Worm (Caenorhabditis elegans) whole organism, young adult: ENCODE results near the gene nlp-59.

Experiments
- ama-1 ChIP-seq, 3 experiments: fragments of 150-350 bp in 1 of 3; sonication (generic microtip) in 2 of 3; optimal IDR thresholded peaks; 2 replicates each; lab custom pipeline; 2014 to 2018; ENCODE audit warnings: missing biosample characterization in 2 of 3, missing genetic modification characterization in 2 of 3, missing genetic modification reagents in 2 of 3
- lin-26 ChIP-seq: fragments of 200-800 bp; sonication (Bioruptor generic); IDR thresholded peaks from 2 replicates; pipeline ENCODE4 v1.3.6; 2022; ENCODE audit warnings: missing genetic modification reagents, missing genetic modification characterization, missing compliant biosample characterization
- snpc-3.4 ChIP-seq: sonication (generic microtip); optimal IDR thresholded peaks from 2 replicates; lab custom pipeline; 2017; ENCODE audit warnings: missing genetic modification characterization, mild to moderate bottlenecking, missing compliant biosample characterization, antibody characterized with exemption, moderate library complexity, missing genotype, missing genetic modification reagents

DNA sequence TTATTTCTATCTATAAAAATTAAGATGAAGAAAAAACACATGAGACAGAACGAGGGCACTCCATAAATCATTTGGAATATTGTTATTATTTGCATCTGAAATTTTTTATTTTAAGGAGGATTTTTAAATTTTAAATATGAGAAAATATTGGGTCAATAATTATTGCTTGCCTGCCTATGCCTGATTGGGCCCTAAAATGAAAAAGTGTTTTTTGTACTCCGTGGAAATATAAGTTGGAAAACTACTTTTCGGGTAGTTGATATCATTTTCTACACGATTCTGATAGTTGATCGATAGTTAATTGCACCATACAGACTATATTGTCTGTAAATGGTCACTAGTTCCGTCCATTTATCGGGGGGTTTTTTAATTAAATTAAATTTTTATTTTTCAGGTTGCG, 43.0 kb upstream of the nlp-59 start, which contains the start of gene srg-55:
- no peak for TF ChIP-seq snpc-3.4 (tag; lab: Kevin White, UChicago)
- no peak for TF ChIP-seq lin-26 (GFP tag; lab: Robert Waterston, UW)
- no peak for TF ChIP-seq ama-1 (optimal IDR thresholded peaks at IDR 0.05; lab: Kevin White, UChicago)
- no peak for TF ChIP-seq ama-1 (GFP tag; optimal IDR thresholded peaks at IDR 0.05; lab: Kevin White, UChicago)
